Fruit fly (Drosophila melanogaster) whole organism, embryonic: ENCODE results near the gene CG13949.

Source experiments
- Awh ChIP-seq: fragments of 200-800 bp; sonication (Bioruptor generic); IDR thresholded peaks from 2 replicates; pipeline ENCODE4, ENCODE4 v1.3.6; 2022; ENCODE audit warnings: missing biosample characterization, missing genetic modification characterization
- BEAF-32 ChIP-seq: fragments of 200-800 bp; sonication (Bioruptor generic); optimal IDR thresholded peaks from 3 replicates; lab custom pipeline; 2017; ENCODE audit warnings: missing biosample characterization, missing genetic modification characterization, mild to moderate bottlenecking, moderate library complexity, missing genetic modification reagents
- BtbVII ChIP-seq: fragments of 200-800 bp; sonication (Bioruptor generic); optimal IDR thresholded peaks from 3 replicates; lab custom pipeline; 2017; ENCODE audit warnings: missing biosample characterization, mild to moderate bottlenecking, missing genetic modification characterization
- CG10959 ChIP-seq: fragments of 200-800 bp; sonication (Bioruptor generic); IDR thresholded peaks from 2 replicates; pipeline ENCODE4 v1.3.6; 2022; ENCODE audit warnings: missing biosample characterization, missing genetic modification characterization
- CG12942 ChIP-seq: fragments of 200-800 bp; sonication (Bioruptor generic); optimal IDR thresholded peaks from 3 replicates; lab custom pipeline; 2016; ENCODE audit warnings: missing biosample characterization, missing genetic modification characterization
- CG14014 ChIP-seq: fragments of 200-800 bp; sonication (Bioruptor generic); IDR thresholded peaks from 2 replicates; pipeline ENCODE4 v1.3.6; 2022; ENCODE audit warnings: missing biosample characterization, missing genetic modification characterization
- CG14441 ChIP-seq: fragments of 200-800 bp; sonication (Bioruptor generic); IDR thresholded peaks from 2 replicates; pipeline ENCODE4 v1.3.6; 2022; ENCODE audit warnings: missing biosample characterization, missing genetic modification characterization
- CG14667 ChIP-seq: fragments of 200-800 bp; sonication (Bioruptor generic); IDR thresholded peaks from 2 replicates; pipeline ENCODE4 v1.3.6; 2022; ENCODE audit warnings: missing biosample characterization, missing genetic modification characterization
- CG15479 ChIP-seq: fragments of 200-800 bp; sonication (Bioruptor generic); optimal IDR thresholded peaks from 3 replicates; lab custom pipeline; 2019; ENCODE audit warnings: missing biosample characterization, mild to moderate bottlenecking, missing genetic modification characterization, moderate library complexity
- CG15696 ChIP-seq: fragments of 200-800 bp; sonication (Bioruptor generic); optimal IDR thresholded peaks from 2 replicates; lab custom pipeline; 2019; ENCODE audit warnings: missing biosample characterization, mild to moderate bottlenecking, missing genetic modification characterization, moderate library complexity
- CG16779 ChIP-seq: fragments of 200-800 bp; sonication (Bioruptor generic); IDR thresholded peaks from 2 replicates; pipeline ENCODE4 v1.3.6; 2022; ENCODE audit warnings: missing biosample characterization, missing genetic modification characterization
- CG17361 ChIP-seq: fragments of 200-800 bp; sonication (Bioruptor generic); IDR thresholded peaks from 3 replicates; pipeline ENCODE4 v1.3.6; 2022; ENCODE audit warnings: missing biosample characterization, missing genetic modification characterization
- CG17912 ChIP-seq: fragments of 200-800 bp; sonication (Bioruptor generic); optimal IDR thresholded peaks from 2 replicates; lab custom pipeline; 2018; ENCODE audit warnings: missing biosample characterization, mild to moderate bottlenecking, missing genetic modification characterization
- CG2712 ChIP-seq: fragments of 200-800 bp; optimal IDR thresholded peaks from 3 replicates; lab custom pipeline; 2019; ENCODE audit warnings: missing biosample characterization, mild to moderate bottlenecking, missing genetic modification characterization, moderate library complexity
- CG32772 ChIP-seq: fragments of 200-800 bp; sonication (Bioruptor generic); IDR thresholded peaks from 2 replicates; pipeline ENCODE4 v1.3.6; 2022; ENCODE audit warnings: missing biosample characterization, missing genetic modification characterization
- CG3407 ChIP-seq: fragments of 200-800 bp; sonication (Bioruptor generic); optimal IDR thresholded peaks from 2 replicates; lab custom pipeline; 2018; ENCODE audit warnings: missing biosample characterization, mild to moderate bottlenecking, missing genetic modification characterization
- CG9932 ChIP-seq: fragments of 200-800 bp; sonication (Bioruptor generic); IDR thresholded peaks from 2 replicates; pipeline ENCODE4 v1.3.6; 2022; ENCODE audit warnings: missing biosample characterization, missing genetic modification characterization
- E2f1 ChIP-seq: fragments of 200-800 bp; sonication (Bioruptor generic); IDR thresholded peaks from 2 replicates; pipeline ENCODE4 v1.3.6; 2022; ENCODE audit warnings: missing biosample characterization, missing genetic modification characterization
- Eip74EF ChIP-seq, 2 experiments: fragments of 200-800 bp in 1 of 2; fragments of >200 bp in 1 of 2; sonication (Bioruptor generic) in 1 of 2; optimal IDR thresholded peaks; 2 replicates each; lab custom pipeline; 2017 to 2019; ENCODE audit warnings: missing biosample characterization in 2 of 2, missing genetic modification characterization in 2 of 2, mild to moderate bottlenecking in 1 of 2, moderate library complexity in 1 of 2
- Fer1 ChIP-seq: fragments of 200-800 bp; sonication (Bioruptor generic); optimal IDR thresholded peaks from 2 replicates; lab custom pipeline; 2017; ENCODE audit warnings: missing biosample characterization, mild to moderate bottlenecking, missing genetic modification characterization
- Fer2 ChIP-seq: fragments of 200-800 bp; sonication (Bioruptor generic); optimal IDR thresholded peaks from 2 replicates; lab custom pipeline; 2018; ENCODE audit warnings: missing biosample characterization, mild to moderate bottlenecking, missing genetic modification characterization, moderate library complexity
- HHEX ChIP-seq: fragments of 200-800 bp; sonication (Bioruptor generic); optimal IDR thresholded peaks from 3 replicates; lab custom pipeline; 2017; ENCODE audit warnings: missing biosample characterization, mild to moderate bottlenecking, missing genetic modification characterization, missing genetic modification reagents
- HmgZ ChIP-seq: fragments of 200-800 bp; sonication (Bioruptor generic); optimal IDR thresholded peaks from 2 replicates; lab custom pipeline; 2018; ENCODE audit warnings: missing biosample characterization, mild to moderate bottlenecking, missing genetic modification characterization
- Hmr ChIP-seq: fragments of 200-800 bp; sonication (Bioruptor generic); optimal IDR thresholded peaks from 3 replicates; lab custom pipeline; 2017; ENCODE audit warnings: mild to moderate bottlenecking, missing biosample characterization, missing genetic modification reagents, missing genetic modification characterization
- Jarid2 ChIP-seq: fragments of 200-800 bp; sonication (Bioruptor generic); optimal IDR thresholded peaks from 3 replicates; lab custom pipeline; 2017; ENCODE audit warnings: mild to moderate bottlenecking, missing biosample characterization, missing genetic modification reagents, missing genetic modification characterization
- NC2α ChIP-seq: fragments of 200-800 bp; sonication (Bioruptor generic); optimal IDR thresholded peaks from 2 replicates; lab custom pipeline; 2016; ENCODE audit warnings: missing biosample characterization, missing genetic modification characterization
- Rfx ChIP-seq: fragments of 200-800 bp; sonication (Bioruptor generic); IDR thresholded peaks from 2 replicates; pipeline ENCODE4 v1.3.6; 2022; ENCODE audit warnings: missing biosample characterization, missing genetic modification characterization
- Xbp1 ChIP-seq: fragments of 200-800 bp; sonication (Bioruptor generic); optimal IDR thresholded peaks from 3 replicates; lab custom pipeline; 2016; ENCODE audit warnings: missing biosample characterization, mild to moderate bottlenecking, missing genetic modification characterization
- ato ChIP-seq: fragments of 200-800 bp; sonication (Bioruptor generic); IDR thresholded peaks from 2 replicates; pipeline ENCODE4 v1.3.6; 2022; ENCODE audit warnings: missing biosample characterization, missing genetic modification characterization; ENCODE audit not compliant: partially characterized antibody
- chinmo ChIP-seq: fragments of 200-800 bp; sonication (Bioruptor generic); IDR thresholded peaks from 4 replicates; pipeline ENCODE4 v1.3.6; 2022; ENCODE audit warnings: missing biosample characterization, missing genetic modification characterization; ENCODE audit not compliant: partially characterized antibody
- chm ChIP-seq: fragments of 200-800 bp; sonication (Bioruptor generic); IDR thresholded peaks from 2 replicates; pipeline ENCODE4 v1.3.6; 2022; ENCODE audit warnings: missing biosample characterization, missing genetic modification characterization
- crc ChIP-seq: fragments of 200-800 bp; sonication (Bioruptor generic); optimal IDR thresholded peaks from 2 replicates; lab custom pipeline; 2016; ENCODE audit warnings: missing biosample characterization, missing genetic modification characterization
- eyg ChIP-seq: fragments of 200-800 bp; sonication (Bioruptor generic); optimal IDR thresholded peaks from 3 replicates; lab custom pipeline; 2016; ENCODE audit warnings: missing biosample characterization, missing genetic modification characterization
- fd96Cb ChIP-seq: fragments of 200-800 bp; sonication (Bioruptor generic); optimal IDR thresholded peaks from 2 replicates; lab custom pipeline; 2018; ENCODE audit warnings: missing biosample characterization, mild to moderate bottlenecking, missing genetic modification characterization, moderate library complexity
- ftz-f1 ChIP-seq: fragments of 200-800 bp; sonication (Bioruptor generic); optimal IDR thresholded peaks from 2 replicates; lab custom pipeline; 2016; ENCODE audit warnings: missing biosample characterization, missing genetic modification characterization
- gcm2 ChIP-seq: fragments of 200-800 bp; sonication (Bioruptor generic); optimal IDR thresholded peaks from 2 replicates; lab custom pipeline; 2016; ENCODE audit warnings: missing biosample characterization, missing genetic modification characterization
- gsb ChIP-seq: fragments of 200-800 bp; sonication (Bioruptor generic); IDR thresholded peaks from 2 replicates; pipeline ENCODE4 v1.3.6; 2022; ENCODE audit warnings: missing biosample characterization, missing genetic modification characterization
- her ChIP-seq: fragments of 200-800 bp; sonication (Bioruptor generic); optimal IDR thresholded peaks from 2 replicates; lab custom pipeline; 2016; ENCODE audit warnings: missing biosample characterization, missing genetic modification characterization
- kay ChIP-seq: fragments of 200-800 bp; sonication (Bioruptor generic); optimal IDR thresholded peaks from 2 replicates; lab custom pipeline; 2016; ENCODE audit warnings: missing biosample characterization, missing genetic modification characterization
- lmd ChIP-seq: fragments of 200-800 bp; sonication (Bioruptor generic); IDR thresholded peaks from 2 replicates; pipeline ENCODE4 v1.3.6; 2022; ENCODE audit warnings: missing biosample characterization, missing genetic modification characterization
- mirr ChIP-seq: fragments of 200-800 bp; sonication (Bioruptor generic); optimal IDR thresholded peaks from 3 replicates; lab custom pipeline; 2018; ENCODE audit warnings: missing biosample characterization, mild to moderate bottlenecking, missing genetic modification characterization
- nerfin-1 ChIP-seq: fragments of 200-800 bp; sonication (Bioruptor generic); optimal IDR thresholded peaks from 3 replicates; lab custom pipeline; 2019; ENCODE audit warnings: missing biosample characterization, mild to moderate bottlenecking, missing genetic modification characterization, moderate library complexity
- pfk ChIP-seq: fragments of 200-800 bp; sonication (Bioruptor generic); optimal IDR thresholded peaks from 2 replicates; lab custom pipeline; 2018; ENCODE audit warnings: missing biosample characterization, mild to moderate bottlenecking, missing genetic modification characterization, moderate library complexity
- ro ChIP-seq: fragments of 200-800 bp; sonication (Bioruptor generic); IDR thresholded peaks from 2 replicates; pipeline ENCODE4 v1.3.6; 2022; ENCODE audit warnings: missing biosample characterization, missing genetic modification characterization
- run ChIP-seq: fragments of 200-800 bp; sonication (Bioruptor generic); optimal IDR thresholded peaks from 3 replicates; lab custom pipeline; 2018; ENCODE audit warnings: missing biosample characterization, mild to moderate bottlenecking, missing genetic modification characterization
- scrt ChIP-seq: fragments of 200-800 bp; sonication (Bioruptor generic); optimal IDR thresholded peaks from 2 replicates; lab custom pipeline; 2018; ENCODE audit warnings: missing biosample characterization, mild to moderate bottlenecking, missing genetic modification characterization, moderate library complexity
- stwl ChIP-seq: fragments of 200-800 bp; sonication (Bioruptor generic); optimal IDR thresholded peaks from 3 replicates; lab custom pipeline; 2018; ENCODE audit warnings: missing biosample characterization, mild to moderate bottlenecking, missing genetic modification characterization, moderate library complexity
- tup ChIP-seq: fragments of 200-800 bp; sonication (Bioruptor generic); optimal IDR thresholded peaks from 2 replicates; lab custom pipeline; 2016; ENCODE audit warnings: missing biosample characterization, mild to moderate bottlenecking, missing genetic modification characterization, moderate library complexity
- vvl ChIP-seq: fragments of 200-800 bp; sonication (Bioruptor generic); IDR thresholded peaks from 2 replicates; pipeline ENCODE4 v1.3.6; 2022; ENCODE audit warnings: missing biosample characterization, missing genetic modification characterization
- zen2 ChIP-seq: fragments of 200-800 bp; sonication (Bioruptor generic); IDR thresholded peaks from 3 replicates; pipeline ENCODE4 v1.3.6; 2022; ENCODE audit warnings: missing biosample characterization, missing genetic modification characterization; ENCODE audit not compliant: partially characterized antibody

The CG13949 gene

dm6 chr2L:855052-855547 is at the start of gene CG13949 (continued):
- no peak for TF ChIP-seq crc (GFP tag; lab: Kevin White, UChicago)
- TF ChIP-seq Xbp1, result peak; percentile 65
- TF ChIP-seq kay (GFP tag; lab: Kevin White, UChicago), result peak; percentile 39
- no peak for TF ChIP-seq ftz-f1 (GFP tag; lab: Kevin White, UChicago)
- TF ChIP-seq zen2, result no peak
- TF ChIP-seq CG10959 (GFP tag; lab: Robert Waterston, UW), result peak; percentile 99
- TF ChIP-seq CG9932, result peak; percentile 87
- peak; percentile 38 for TF ChIP-seq run (tag; lab: Kevin White, UChicago)
- peak in 1 of 2 experiments; percentile 27 for TF ChIP-seq Eip74EF (GFP tag; optimal IDR thresholded peaks at IDR 0.05; lab: Kevin White, UChicago)
- peak; percentile 27 for TF ChIP-seq fd96Cb (tag; lab: Kevin White, UChicago)
- peak; percentile 24; the same call in 1 of the 2 replicates for TF ChIP-seq gsb (GFP tag; lab: Robert Waterston, UW)
- peak; percentile 43 for TF ChIP-seq CG3407 (GFP tag; lab: Kevin White, UChicago)
- TF ChIP-seq chinmo (GFP tag; lab: Robert Waterston, UW), result no peak
- TF ChIP-seq Awh, result peak; percentile 72
- no peak for TF ChIP-seq ro (GFP tag; lab: Robert Waterston, UW)
- no peak for TF ChIP-seq eyg
- no peak for TF ChIP-seq ato (GFP tag; lab: Robert Waterston, UW)
- TF ChIP-seq gcm2, result no peak
- peak; percentile 10 for TF ChIP-seq HHEX
- peak; percentile 94 for TF ChIP-seq Hmr (GFP tag; lab: Kevin White, UChicago)
- peak; percentile 43 for TF ChIP-seq nerfin-1 (tag; lab: Kevin White, UChicago)
- peak; percentile 68; the same call in 1 of the 2 replicates for TF ChIP-seq CG16779 (GFP tag; lab: Robert Waterston, UW)
- TF ChIP-seq BEAF-32 (GFP tag; lab: Kevin White, UChicago), result peak; percentile 65
- peak; percentile 15 for TF ChIP-seq CG15696 (tag; lab: Kevin White, UChicago)
- TF ChIP-seq vvl (GFP tag; lab: Robert Waterston, UW), result peak; percentile 88
- peak; percentile 32 for TF ChIP-seq scrt
- TF ChIP-seq CG14441 (GFP tag; lab: Robert Waterston, UW), result peak; percentile 83
- TF ChIP-seq HmgZ (tag; lab: Kevin White, UChicago), result peak; percentile 85
- TF ChIP-seq CG14014 (GFP tag; lab: Robert Waterston, UW), result peak; percentile 79
- peak; percentile 42 for TF ChIP-seq BtbVII
- TF ChIP-seq CG2712 (tag; lab: Kevin White, UChicago), result peak; percentile 70
- TF ChIP-seq CG12942 (GFP tag; lab: Kevin White, UChicago), result peak; percentile 37
- peak; percentile 64 for TF ChIP-seq stwl (tag; lab: Kevin White, UChicago)
- no peak for TF ChIP-seq CG17912
- TF ChIP-seq CG17361, result peak; percentile 66; the same call in 2 of the 3 replicates
- TF ChIP-seq CG32772 (GFP tag; lab: Robert Waterston, UW), result peak; percentile 60
- peak; percentile 5 for TF ChIP-seq Fer2
- peak; percentile 93 for TF ChIP-seq Rfx (GFP tag; lab: Robert Waterston, UW)
- no peak for TF ChIP-seq tup (GFP tag; lab: Kevin White, UChicago)
- TF ChIP-seq CG14667 (GFP tag; lab: Robert Waterston, UW), result peak; percentile 51; the same call in 1 of the 2 replicates
- peak; percentile 72 for TF ChIP-seq lmd (GFP tag; lab: Robert Waterston, UW)
- TF ChIP-seq mirr, result peak; percentile 90
- no peak for TF ChIP-seq pfk (GFP tag; lab: Kevin White, UChicago)
- TF ChIP-seq her (GFP tag; lab: Kevin White, UChicago), result peak; percentile 58
- peak; percentile 22 for TF ChIP-seq Jarid2 (GFP tag; lab: Kevin White, UChicago)
- TF ChIP-seq CG15479, result no peak
- peak; percentile 56; the same call in 1 of the 2 replicates for TF ChIP-seq chm (GFP tag; lab: Robert Waterston, UW)
- TF ChIP-seq E2f1 (GFP tag; lab: Robert Waterston, UW), result peak; percentile 75
- TF ChIP-seq NC2α (GFP tag; lab: Kevin White, UChicago), result no peak
- TF ChIP-seq Fer1 (GFP tag; lab: Kevin White, UChicago), result peak; percentile 55
